Fruit fly (Drosophila melanogaster): ENCODE results near the gene RpS27A.

Gene RpS27A

dm6 chr2L:10430802-10431476, 22.8 kb downstream of the RpS27A start, which contains the start of the genes Bug22 and TfIIB:
TSS of gene Bug22 (minus strand) at chr2L:10430918.
TSS of gene TfIIB (plus strand) at chr2L:10431338.
- no peak for TF ChIP-seq noc (tag; optimal IDR thresholded peaks at IDR 0.05)

DNA sequence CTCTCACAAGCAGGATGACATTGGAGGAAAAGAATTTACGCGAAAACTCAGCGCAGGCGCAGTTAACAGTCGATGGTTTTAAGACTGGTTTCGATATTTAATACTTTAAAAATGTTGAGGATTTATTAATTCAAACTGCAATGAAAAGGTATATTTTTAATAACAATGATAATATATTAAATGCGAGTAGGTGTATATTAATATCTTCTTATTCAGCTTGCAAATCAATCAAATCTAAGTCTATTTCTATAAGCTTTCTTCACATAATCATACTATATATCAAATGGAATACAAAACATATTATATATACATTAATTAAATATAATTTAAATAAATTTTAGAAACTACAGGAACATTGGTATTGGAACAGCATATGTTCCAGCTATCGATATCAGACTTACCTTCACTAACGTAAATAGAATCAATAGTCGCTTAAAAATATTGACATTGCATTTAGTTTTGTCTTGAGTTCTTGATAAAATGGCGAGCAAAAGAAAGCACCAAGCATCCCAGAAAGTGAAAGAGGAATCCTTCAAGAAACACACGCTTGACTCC, 27.5 kb downstream of the RpS27A start, which contains the start of the genes TBC1D16 and holn1:
TBC1D16 (minus strand) TSS at position 51 of the 555 bp plus-strand sequence.
holn1 (plus strand) TSS at position 390 of the 555 bp plus-strand sequence.
- no peak for TF ChIP-seq noc (tag; optimal IDR thresholded peaks at IDR 0.05)

dm6 chr2L:10437317-10437716, 29.2 kb downstream of the RpS27A start, which contains the start of gene STUB1:
TSS of gene STUB1 (plus strand) at chr2L:10437548.
- TF ChIP-seq noc (tag; optimal IDR thresholded peaks at IDR 0.05) = no peak

DNA sequence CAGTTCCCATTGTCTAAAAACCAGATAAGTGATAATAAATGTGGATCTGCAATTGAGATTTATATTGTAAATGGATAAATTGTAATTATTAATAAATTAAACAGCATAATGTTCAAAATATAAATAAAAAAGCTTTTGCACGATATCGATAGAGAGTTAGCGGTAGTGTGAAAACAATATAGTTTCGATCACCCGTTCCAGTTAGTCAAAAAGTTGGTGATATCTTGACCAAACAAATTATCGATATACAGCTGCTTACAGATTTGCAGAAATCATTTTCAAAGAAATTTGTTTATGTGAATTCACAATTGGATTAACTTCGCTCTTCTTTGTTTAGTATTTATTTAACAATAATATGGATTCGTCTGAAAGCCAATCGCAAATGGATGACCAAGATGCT, 31.0 kb downstream of the RpS27A start, which contains the start of gene Nse4:
Nse4 (plus strand) TSS at position 267 of the 400 bp plus-strand sequence.
- no peak for TF ChIP-seq noc (tag; optimal IDR thresholded peaks at IDR 0.05)

DNA sequence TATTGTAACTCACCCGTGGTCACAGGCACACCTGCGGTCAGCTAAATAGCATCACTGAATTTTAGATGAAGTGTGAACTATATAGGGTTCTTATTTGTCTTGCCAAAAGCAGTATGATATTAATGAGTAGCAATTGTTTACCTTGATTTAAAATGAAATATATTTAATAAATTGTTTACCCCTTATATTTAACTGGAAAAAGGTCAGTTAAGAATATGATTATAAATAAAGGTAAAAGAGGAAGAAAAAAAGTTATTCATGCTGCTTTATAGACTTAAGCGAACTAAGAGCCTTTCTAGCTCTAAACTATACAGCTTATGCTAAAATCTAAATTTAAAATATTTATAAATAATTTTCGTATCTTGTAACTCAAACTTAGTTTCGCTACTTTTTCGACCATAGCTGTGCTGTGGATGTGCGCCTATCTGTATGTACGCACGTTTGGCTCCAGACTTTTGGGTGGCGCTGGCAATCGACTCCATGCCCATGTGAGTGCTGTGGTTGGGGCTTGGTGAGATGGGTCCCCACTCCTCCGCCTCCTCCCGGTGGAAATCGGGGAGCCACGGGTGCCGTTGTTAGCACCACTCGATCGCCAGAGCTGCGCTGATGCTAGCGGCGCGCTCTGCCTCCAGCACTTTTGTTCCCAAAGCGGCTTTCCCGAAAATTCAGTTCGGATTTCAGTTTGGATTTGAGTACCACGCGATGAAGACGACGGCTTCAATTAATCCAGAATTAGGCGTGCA, 34.1 kb downstream of the RpS27A start, which contains the start of gene loh:
loh (plus strand) TSS at position 487 of the 743 bp plus-strand sequence.
- TF ChIP-seq noc (tag; optimal IDR thresholded peaks at IDR 0.05) = no peak

DNA sequence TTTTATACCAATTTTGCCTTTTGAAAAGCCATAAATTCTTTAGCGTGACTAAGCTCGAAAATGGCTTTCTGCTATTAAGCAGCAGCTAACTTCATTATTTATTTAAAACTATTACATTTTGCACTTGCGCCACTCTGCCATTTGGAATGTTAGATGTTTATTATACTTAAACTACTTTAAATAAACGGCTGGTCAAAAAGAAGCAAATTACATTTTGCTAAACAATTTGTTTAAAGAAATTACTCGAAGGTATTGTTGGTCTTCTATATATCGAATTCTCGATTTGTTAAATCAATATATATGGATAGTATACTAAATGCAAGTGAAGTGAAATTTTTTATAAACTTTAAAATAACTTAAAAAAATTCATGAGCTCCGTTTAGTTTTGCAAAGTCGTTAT, 44.1 kb downstream of the RpS27A start, which contains the start of gene ppk10:
ppk10 (minus strand) TSS at position 101 of the 400 bp plus-strand sequence.
- TF ChIP-seq noc (tag; optimal IDR thresholded peaks at IDR 0.05) = no peak

dm6 chr2L:10455944-10456520, 47.9 kb downstream of the RpS27A start:
- TF ChIP-seq noc (tag; optimal IDR thresholded peaks at IDR 0.05) = peak; percentile 56

- no peak for TF ChIP-seq noc (tag; optimal IDR thresholded peaks at IDR 0.05)
Measured at dm6 chr2L:10457191-10457899, 49.2 kb downstream of the RpS27A start, which contains the start of the genes LManI and LManII. TSS of gene LManI (minus strand) at chr2L:10457241. TSS of gene LManII (plus strand) at chr2L:10457658.

DNA sequence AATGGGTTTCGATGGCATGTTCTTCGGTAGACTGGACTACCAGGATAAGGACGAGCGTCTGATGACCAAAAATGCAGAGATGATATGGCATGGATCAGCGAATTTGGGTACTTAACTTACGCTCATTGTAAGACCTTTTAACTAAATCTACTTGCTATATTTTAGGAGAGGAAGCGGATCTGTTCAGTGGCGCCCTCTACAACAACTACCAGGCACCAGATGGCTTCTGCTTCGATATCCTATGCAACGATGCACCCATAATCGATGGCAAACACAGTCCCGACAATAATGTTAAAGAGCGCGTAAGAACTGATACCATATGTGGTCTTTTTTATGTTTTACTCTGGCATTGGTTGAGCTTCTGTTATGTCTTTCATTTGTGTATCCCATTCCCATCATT, 50.8 kb downstream of the RpS27A start:
- TF ChIP-seq noc (tag; optimal IDR thresholded peaks at IDR 0.05) = no peak

Measured in whole organism, larva.